Worm (Caenorhabditis elegans) whole organism, L4 larva: ENCODE results near the gene C25F6.1.

ENCODE experiments used
- attf-4 ChIP-seq: sonication (generic microtip); optimal IDR thresholded peaks from 3 replicates; lab custom pipeline; 2017; ENCODE audit warnings: missing biosample characterization, missing genetic modification characterization
- ceh-20 ChIP-seq: fragments of 200-800 bp; sonication (Bioruptor generic); IDR thresholded peaks from 2 replicates; pipeline ENCODE4 v1.3.6; 2022; ENCODE audit warnings: missing genetic modification reagents, missing genetic modification characterization, missing compliant biosample characterization

ce11 chrX:5485931-5486537 lies at the start of gene C25F6.1:
- TF ChIP-seq attf-4 (tag; lab: Kevin White, UChicago) (no peak), ceh-20 (GFP tag; lab: Robert Waterston, UW) (no peak)
